Fruit fly (Drosophila melanogaster) whole organism, adult: ENCODE results near the gene CG32024.

Experiments used
- CG11617 ChIP-seq: fragments of 200-800 bp; sonication (Bioruptor generic); optimal IDR thresholded peaks from 2 replicates; lab custom pipeline; 2017; ENCODE audit warnings: mild to moderate bottlenecking, missing biosample characterization, missing genetic modification reagents, missing genetic modification characterization
- CG12768 ChIP-seq: fragments of 200-800 bp; sonication (Bioruptor generic); optimal IDR thresholded peaks from 2 replicates; lab custom pipeline; 2017; ENCODE audit warnings: missing biosample characterization, missing genetic modification characterization, mild to moderate bottlenecking, moderate library complexity, missing genetic modification reagents
- CG14711 ChIP-seq: fragments of 200-800 bp; sonication (Bioruptor generic); optimal IDR thresholded peaks from 2 replicates; lab custom pipeline; 2018; ENCODE audit warnings: missing biosample characterization, mild to moderate bottlenecking, missing genetic modification characterization, moderate library complexity
- CG1620 ChIP-seq: fragments of 200-800 bp; sonication (Bioruptor generic); optimal IDR thresholded peaks from 2 replicates; lab custom pipeline; 2016; ENCODE audit warnings: missing biosample characterization, missing genetic modification characterization
- CG33017 ChIP-seq: fragments of 200-800 bp; sonication (Bioruptor generic); optimal IDR thresholded peaks from 2 replicates; lab custom pipeline; 2018; ENCODE audit warnings: missing biosample characterization, mild to moderate bottlenecking, missing genetic modification characterization, moderate library complexity
- CG5204 ChIP-seq: fragments of 200-800 bp; sonication (Bioruptor generic); optimal IDR thresholded peaks from 2 replicates; lab custom pipeline; 2016; ENCODE audit warnings: missing biosample characterization, missing genetic modification characterization
- CG7045 ChIP-seq: fragments of 200-800 bp; sonication (Bioruptor generic); optimal IDR thresholded peaks from 2 replicates; lab custom pipeline; 2017; ENCODE audit warnings: missing biosample characterization, mild to moderate bottlenecking, missing genetic modification characterization
- CG7101 ChIP-seq: fragments of 200-800 bp; sonication (Bioruptor generic); optimal IDR thresholded peaks from 2 replicates; lab custom pipeline; 2018; ENCODE audit warnings: missing biosample characterization, mild to moderate bottlenecking, missing genetic modification characterization, moderate library complexity
- Clk ChIP-seq: fragments of 200-800 bp; sonication (Bioruptor generic); optimal IDR thresholded peaks from 2 replicates; lab custom pipeline; 2017; ENCODE audit warnings: missing biosample characterization, missing genetic modification characterization
- Crg-1 ChIP-seq: fragments of 200-800 bp; sonication (Bioruptor generic); optimal IDR thresholded peaks from 2 replicates; lab custom pipeline; 2016; ENCODE audit warnings: missing biosample characterization, missing genetic modification characterization
- Hr96 ChIP-seq: fragments of 200-800 bp; sonication (Bioruptor generic); optimal IDR thresholded peaks from 2 replicates; lab custom pipeline; 2016; ENCODE audit warnings: missing biosample characterization, missing genetic modification characterization
- Mnt ChIP-seq: fragments of 200-800 bp; sonication (Bioruptor generic); optimal IDR thresholded peaks from 2 replicates; lab custom pipeline; 2016; ENCODE audit warnings: missing biosample characterization, mild to moderate bottlenecking, missing genetic modification characterization
- bab1 ChIP-seq: fragments of 200-800 bp; sonication (Bioruptor generic); optimal IDR thresholded peaks from 3 replicates; lab custom pipeline; 2019; ENCODE audit warnings: missing biosample characterization, mild to moderate bottlenecking, missing genetic modification characterization, moderate library complexity
- cic ChIP-seq: fragments of 200-800 bp; sonication (Bioruptor generic); optimal IDR thresholded peaks from 2 replicates; lab custom pipeline; 2017; ENCODE audit warnings: missing biosample characterization, mild to moderate bottlenecking, missing genetic modification characterization, moderate library complexity
- cnc ChIP-seq, 2 experiments: fragments of >200 bp; optimal IDR thresholded peaks; 2 replicates each; lab custom pipeline; 2017
- kay ChIP-seq: fragments of 200-800 bp; sonication (Bioruptor generic); peaks from one replicate; lab custom pipeline; 2016; ENCODE audit warnings: missing biosample characterization, missing genetic modification characterization, borderline replicate concordance
- ovo ChIP-seq: fragments of 200-800 bp; sonication (Bioruptor generic); optimal IDR thresholded peaks from 2 replicates; lab custom pipeline; 2016; ENCODE audit warnings: missing biosample characterization, missing genetic modification characterization
- pad ChIP-seq: fragments of 200-800 bp; sonication (Bioruptor generic); optimal IDR thresholded peaks from 3 replicates; lab custom pipeline; 2017; ENCODE audit warnings: missing biosample characterization, missing genetic modification characterization, mild to moderate bottlenecking, moderate library complexity, missing genetic modification reagents
- tj ChIP-seq: fragments of 200-800 bp; sonication (Bioruptor generic); optimal IDR thresholded peaks from 3 replicates; lab custom pipeline; 2017; ENCODE audit warnings: missing biosample characterization, mild to moderate bottlenecking, missing genetic modification characterization, moderate library complexity
- toe ChIP-seq: fragments of 200-800 bp; sonication (Bioruptor generic); optimal IDR thresholded peaks from 2 replicates; lab custom pipeline; 2016; ENCODE audit warnings: missing biosample characterization, missing genetic modification characterization

Gene CG32024

dm6 chr3L:8807113-8807651, at the start of gene CG32024, which contains the start of gene CG13312:
Gene CG32024, plus strand, starts transcription at chr3L:8807601.
Gene CG13312, minus strand, starts transcription at chr3L:8807213.
- TF ChIP-seq CG33017 (tag; lab: Kevin White, UChicago) (peak; percentile 31), CG7101 (tag; lab: Kevin White, UChicago) (no peak)

dm6 chr3L:8763037-8763454, 44.4 kb upstream of the CG32024 start:
- no peak for TF ChIP-seq Hr96 (GFP tag; lab: Kevin White, UChicago)
- TF ChIP-seq CG33017 (tag; lab: Kevin White, UChicago) = no peak
- TF ChIP-seq Crg-1 (GFP tag; lab: Kevin White, UChicago) = no peak
- TF ChIP-seq bab1 = peak; percentile 25
- TF ChIP-seq cic (GFP tag; lab: Kevin White, UChicago) = no peak
- peak; percentile 56 for TF ChIP-seq Mnt (GFP tag; lab: Kevin White, UChicago)
- TF ChIP-seq kay (GFP tag; lab: Kevin White, UChicago) = peak; percentile 73
- no peak for TF ChIP-seq Clk (GFP tag; lab: Kevin White, UChicago)
- peak; percentile 7 for TF ChIP-seq CG11617 (GFP tag; lab: Kevin White, UChicago)
- TF ChIP-seq tj (GFP tag; lab: Kevin White, UChicago) = no peak
- TF ChIP-seq CG7045 (GFP tag; lab: Kevin White, UChicago) = no peak
- no peak for TF ChIP-seq CG5204 (GFP tag; lab: Kevin White, UChicago)
- TF ChIP-seq pad = no peak
- TF ChIP-seq cnc (optimal IDR thresholded peaks at IDR 0.05; lab: Kevin White, UChicago) = no peak
- TF ChIP-seq ovo (GFP tag; lab: Kevin White, UChicago) = no peak
- peak; percentile 8 for TF ChIP-seq toe (GFP tag; lab: Kevin White, UChicago)
- TF ChIP-seq CG7101 (tag; lab: Kevin White, UChicago) = peak; percentile 4
- no peak for TF ChIP-seq CG12768 (GFP tag; lab: Kevin White, UChicago)
- no peak for TF ChIP-seq CG1620 (GFP tag; lab: Kevin White, UChicago)
- no peak for TF ChIP-seq CG14711 (tag; lab: Kevin White, UChicago)

- TF ChIP-seq CG11617 (GFP tag; lab: Kevin White, UChicago) (no peak), pad (no peak), CG12768 (GFP tag; lab: Kevin White, UChicago) (no peak), cnc (optimal IDR thresholded peaks at IDR 0.05; lab: Kevin White, UChicago) (no peak), toe (GFP tag; lab: Kevin White, UChicago) (no peak), CG7045 (GFP tag; lab: Kevin White, UChicago) (no peak)
These were observed 43.6 kb upstream of the CG32024 start for dm6 chr3L:8763794-8764193.

dm6 chr3L:8765493-8765892, 41.9 kb upstream of the CG32024 start:
- TF ChIP-seq cnc (optimal IDR thresholded peaks at IDR 0.05; lab: Kevin White, UChicago) (no peak), Clk (GFP tag; lab: Kevin White, UChicago) (no peak), CG1620 (GFP tag; lab: Kevin White, UChicago) (no peak), kay (GFP tag; lab: Kevin White, UChicago) (no peak), CG11617 (GFP tag; lab: Kevin White, UChicago) (no peak), Hr96 (GFP tag; lab: Kevin White, UChicago) (no peak), ovo (GFP tag; lab: Kevin White, UChicago) (no peak), CG14711 (tag; lab: Kevin White, UChicago) (no peak), Crg-1 (GFP tag; lab: Kevin White, UChicago) (no peak), cic (GFP tag; lab: Kevin White, UChicago) (no peak), CG7101 (tag; lab: Kevin White, UChicago) (no peak), toe (GFP tag; lab: Kevin White, UChicago) (no peak)

- TF ChIP-seq CG7045 (GFP tag; lab: Kevin White, UChicago) = peak; percentile 90
- TF ChIP-seq Clk (GFP tag; lab: Kevin White, UChicago) = peak; percentile 77
- TF ChIP-seq tj (GFP tag; lab: Kevin White, UChicago) = peak; percentile 74
- peak; percentile 35 for TF ChIP-seq cic (GFP tag; lab: Kevin White, UChicago)
- peak; percentile 91 for TF ChIP-seq CG1620 (GFP tag; lab: Kevin White, UChicago)
- TF ChIP-seq CG33017 (tag; lab: Kevin White, UChicago) = peak; percentile 92
- TF ChIP-seq ovo (GFP tag; lab: Kevin White, UChicago) = peak; percentile 82
- TF ChIP-seq kay (GFP tag; lab: Kevin White, UChicago) = no peak
- peak; percentile 87 for TF ChIP-seq CG12768 (GFP tag; lab: Kevin White, UChicago)
- no peak for TF ChIP-seq cnc (optimal IDR thresholded peaks at IDR 0.05; lab: Kevin White, UChicago)
- peak; percentile 93 for TF ChIP-seq Hr96 (GFP tag; lab: Kevin White, UChicago)
- peak; percentile 71 for TF ChIP-seq pad
- TF ChIP-seq Crg-1 (GFP tag; lab: Kevin White, UChicago) = peak; percentile 97
- peak; percentile 76 for TF ChIP-seq CG14711 (tag; lab: Kevin White, UChicago)
- TF ChIP-seq CG5204 (GFP tag; lab: Kevin White, UChicago) = peak; percentile 95
- TF ChIP-seq bab1 = peak; percentile 95
- TF ChIP-seq Mnt (GFP tag; lab: Kevin White, UChicago) = peak; percentile 71
- TF ChIP-seq CG7101 (tag; lab: Kevin White, UChicago) = peak; percentile 92
- TF ChIP-seq CG11617 (GFP tag; lab: Kevin White, UChicago) = peak; percentile 94
- peak; percentile 69 for TF ChIP-seq toe (GFP tag; lab: Kevin White, UChicago)
These were observed 41.3 kb upstream of the CG32024 start for dm6 chr3L:8765969-8766538.
